Worm (Caenorhabditis elegans) whole organism, L1 larva: Measurements from ENCODE around the gene sra-33.

ENCODE experiments used
- aly-2 ChIP-seq: fragments of 150-350 bp; optimal IDR thresholded peaks from 2 replicates; lab custom pipeline; 2014; ENCODE audit warnings: missing biosample characterization, missing genetic modification characterization
- ceh-63 ChIP-seq: fragments of 200-800 bp; sonication (Bioruptor generic); optimal IDR thresholded peaks from 2 replicates; lab custom pipeline; 2018; ENCODE audit warnings: mild to moderate bottlenecking, missing genetic modification characterization, missing compliant biosample characterization
- ces-1 ChIP-seq: fragments of 150-350 bp; optimal IDR thresholded peaks from 2 replicates; lab custom pipeline; 2014; ENCODE audit warnings: missing biosample characterization, missing genetic modification reagents, missing genetic modification characterization
- elt-2 ChIP-seq: sonication (generic microtip); optimal IDR thresholded peaks from 2 replicates; lab custom pipeline; 2016; ENCODE audit warnings: missing genetic modification characterization, mild to moderate bottlenecking, inconsistent platforms, missing compliant biosample characterization, missing genetic modification reagents
- elt-3 ChIP-seq, 6 experiments: fragments of 150-350 bp in 1 of 6; sonication (generic microtip); optimal IDR thresholded peaks; 2 replicates each; lab custom pipeline; 2017 to 2018; ENCODE audit warnings: missing biosample characterization in 6 of 6, missing genetic modification characterization in 6 of 6, inconsistent platforms in 1 of 6
- fos-1 ChIP-seq: fragments of 150-350 bp; optimal IDR thresholded peaks from 2 replicates; lab custom pipeline; 2014; ENCODE audit warnings: missing biosample characterization, missing genetic modification characterization
- lin-39 ChIP-seq: fragments of 150-350 bp; optimal IDR thresholded peaks from 2 replicates; lab custom pipeline; 2014; ENCODE audit warnings: missing biosample characterization, missing genetic modification reagents, missing genetic modification characterization
- nhr-11 ChIP-seq: fragments of 150-350 bp; optimal IDR thresholded peaks from 2 replicates; lab custom pipeline; 2014; ENCODE audit warnings: missing biosample characterization, missing genetic modification characterization
- pqm-1 ChIP-seq: sonication (generic microtip); optimal IDR thresholded peaks from 3 replicates; lab custom pipeline; 2017; ENCODE audit warnings: missing biosample characterization, missing genetic modification characterization
- tbx-2 ChIP-seq: sonication (generic microtip); optimal IDR thresholded peaks from 2 replicates; lab custom pipeline; 2016; ENCODE audit warnings: missing genetic modification characterization, missing compliant biosample characterization
- unc-62 ChIP-seq: fragments of 150-350 bp; optimal IDR thresholded peaks from 2 replicates; lab custom pipeline; 2014; ENCODE audit warnings: missing biosample characterization, missing genetic modification reagents, missing genetic modification characterization
- unc-86 ChIP-seq: sonication (generic microtip); optimal IDR thresholded peaks from 2 replicates; lab custom pipeline; 2016; ENCODE audit warnings: missing genetic modification characterization, missing compliant biosample characterization
- vab-15 ChIP-seq: sonication (generic microtip); optimal IDR thresholded peaks from 2 replicates; lab custom pipeline; 2017; ENCODE audit warnings: missing genotype, mild to moderate bottlenecking, missing genetic modification characterization, missing compliant biosample characterization
- ztf-4 ChIP-seq: fragments of 150-350 bp; optimal IDR thresholded peaks from 2 replicates; lab custom pipeline; 2014; ENCODE audit warnings: missing biosample characterization, missing genetic modification characterization

DNA sequence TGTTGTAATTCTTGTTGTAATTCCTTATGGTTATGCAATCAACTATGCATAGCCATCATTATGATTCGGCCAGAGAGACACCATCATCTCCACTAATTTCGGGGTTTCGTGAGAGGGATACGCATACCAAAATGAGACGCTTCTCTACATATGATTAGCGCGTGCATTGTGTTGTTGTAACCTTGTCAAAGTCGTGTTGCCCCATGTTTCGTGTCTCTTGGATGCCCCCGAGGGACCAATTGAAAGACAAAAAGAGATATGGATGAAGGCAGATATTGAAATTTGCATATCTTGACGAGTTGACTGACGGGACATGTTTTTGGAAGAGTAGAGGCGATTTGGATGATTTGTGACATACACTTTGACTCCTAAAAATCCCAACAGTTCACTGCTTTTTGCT, 42.3 kb upstream of the sra-33 start:
- no peak for TF ChIP-seq unc-86 (tag; lab: Kevin White, UChicago)
- TF ChIP-seq pqm-1 (tag; lab: Kevin White, UChicago) = no peak
- TF ChIP-seq ceh-63 (GFP tag; lab: Kevin White, UChicago) = no peak
- TF ChIP-seq aly-2 = no peak
- no peak for TF ChIP-seq elt-3 (tag; optimal IDR thresholded peaks at IDR 0.05; lab: Kevin White, UChicago)
- TF ChIP-seq fos-1 (tag; lab: Kevin White, UChicago) = no peak
- TF ChIP-seq elt-2 (tag; lab: Kevin White, UChicago) = no peak
- no peak for TF ChIP-seq nhr-11 (tag; lab: Kevin White, UChicago)
- TF ChIP-seq ztf-4 = no peak
- TF ChIP-seq lin-39 (tag; lab: Kevin White, UChicago) = no peak
- no peak for TF ChIP-seq unc-62 (GFP tag; lab: Kevin White, UChicago)
- TF ChIP-seq ces-1 = no peak
- TF ChIP-seq vab-15 = no peak
- TF ChIP-seq tbx-2 (tag; lab: Kevin White, UChicago) = no peak
